Fruit fly (Drosophila melanogaster): ENCODE measurements around the gene CG7987.

dm6 chr3R:14520749-14521148 lies 54.9 kb downstream of the CG7987 start, which contains the start of gene Cyp313a1:
- TF ChIP-seq toe (GFP tag; optimal IDR thresholded peaks at IDR 0.05) (no peak), Mnt (GFP tag; optimal IDR thresholded peaks at IDR 0.05) (no peak), pad (GFP tag; optimal IDR thresholded peaks at IDR 0.05) (no peak)
